Worm (Caenorhabditis elegans) whole organism, L2 larva: ENCODE data around the gene mrpl-21.

Source experiments
- F13H6.1 ChIP-seq: sonication (generic microtip); optimal IDR thresholded peaks from 2 replicates; lab custom pipeline; 2016; ENCODE audit warnings: missing genetic modification characterization, missing compliant biosample characterization
- R02D3.7 ChIP-seq: fragments of 150-350 bp; optimal IDR thresholded peaks from 2 replicates; lab custom pipeline; 2014; ENCODE audit warnings: missing biosample characterization, missing genetic modification characterization
- ZK546.5 ChIP-seq: sonication (generic microtip); optimal IDR thresholded peaks from 2 replicates; lab custom pipeline; 2017; ENCODE audit warnings: missing biosample characterization, missing genetic modification characterization
- alr-1 ChIP-seq: fragments of 150-350 bp; optimal IDR thresholded peaks from 2 replicates; lab custom pipeline; 2014; ENCODE audit warnings: missing biosample characterization, missing genetic modification characterization
- aly-2 ChIP-seq: fragments of 150-350 bp; optimal IDR thresholded peaks from 2 replicates; lab custom pipeline; 2014; ENCODE audit warnings: missing biosample characterization, missing genetic modification characterization
- blmp-1 ChIP-seq: sonication (generic microtip); optimal IDR thresholded peaks from 2 replicates; lab custom pipeline; 2017; ENCODE audit warnings: missing genetic modification characterization, mild to moderate bottlenecking, missing compliant biosample characterization, antibody characterized with exemption, moderate library complexity; ENCODE audit not compliant: insufficient read depth
- ceh-82 ChIP-seq: fragments of 150-350 bp; optimal IDR thresholded peaks from 2 replicates; lab custom pipeline; 2014; ENCODE audit warnings: missing biosample characterization, missing genetic modification characterization
- crh-2 ChIP-seq: sonication (generic microtip); optimal IDR thresholded peaks from 2 replicates; lab custom pipeline; 2017; ENCODE audit warnings: missing biosample characterization, missing genetic modification characterization
- elt-1 ChIP-seq: fragments of 150-350 bp; optimal IDR thresholded peaks from 2 replicates; lab custom pipeline; 2014; ENCODE audit warnings: missing biosample characterization, missing genetic modification characterization
- fos-1 ChIP-seq: fragments of 150-350 bp; optimal IDR thresholded peaks from 2 replicates; lab custom pipeline; 2014; ENCODE audit warnings: missing biosample characterization, missing genetic modification characterization
- gmeb-1 ChIP-seq: fragments of 150-350 bp; optimal IDR thresholded peaks from 2 replicates; lab custom pipeline; 2014; ENCODE audit warnings: missing biosample characterization, missing genetic modification characterization
- lin-11 ChIP-seq: fragments of 150-350 bp; sonication (generic microtip); optimal IDR thresholded peaks from 2 replicates; lab custom pipeline; 2014; ENCODE audit warnings: missing biosample characterization, missing genetic modification characterization, inconsistent platforms, mixed read lengths
- lin-13 ChIP-seq: fragments of 150-350 bp; optimal IDR thresholded peaks from 2 replicates; lab custom pipeline; 2014; ENCODE audit warnings: missing biosample characterization, missing genetic modification reagents, missing genetic modification characterization
- lsy-2 ChIP-seq, 2 experiments: fragments of 150-350 bp in 1 of 2; sonication (generic microtip) in 1 of 2; optimal IDR thresholded peaks; 2 replicates each; lab custom pipeline; 2014 to 2017; ENCODE audit warnings: missing biosample characterization in 2 of 2, missing genetic modification characterization in 2 of 2
- nhr-10 ChIP-seq: sonication (generic microtip); optimal IDR thresholded peaks from 2 replicates; lab custom pipeline; 2017; ENCODE audit warnings: missing biosample characterization, missing genetic modification characterization
- nhr-12 ChIP-seq: fragments of 150-350 bp; optimal IDR thresholded peaks from 2 replicates; lab custom pipeline; 2014; ENCODE audit warnings: missing biosample characterization, missing genetic modification characterization
- nhr-129 ChIP-seq: fragments of 150-350 bp; optimal IDR thresholded peaks from 2 replicates; lab custom pipeline; 2014; ENCODE audit warnings: missing biosample characterization, missing genetic modification characterization
- nhr-23 ChIP-seq: fragments of 150-350 bp; optimal IDR thresholded peaks from 2 replicates; lab custom pipeline; 2014; ENCODE audit warnings: missing biosample characterization, missing genetic modification reagents, missing genetic modification characterization
- nhr-237 ChIP-seq: fragments of 150-350 bp; optimal IDR thresholded peaks from 2 replicates; lab custom pipeline; 2014; ENCODE audit warnings: missing biosample characterization, missing genetic modification characterization
- nhr-25 ChIP-seq: fragments of 150-350 bp; sonication (generic microtip); optimal IDR thresholded peaks from 3 replicates; lab custom pipeline; 2014; ENCODE audit warnings: missing biosample characterization, missing genetic modification characterization
- nhr-6 ChIP-seq: fragments of 150-350 bp; optimal IDR thresholded peaks from 2 replicates; lab custom pipeline; 2014; ENCODE audit warnings: missing biosample characterization, missing genetic modification characterization
- nhr-77 ChIP-seq: fragments of 150-350 bp; optimal IDR thresholded peaks from 2 replicates; lab custom pipeline; 2014; ENCODE audit warnings: missing biosample characterization, missing genetic modification characterization
- peb-1 ChIP-seq: fragments of 150-350 bp; optimal IDR thresholded peaks from 2 replicates; lab custom pipeline; 2014; ENCODE audit warnings: missing biosample characterization, missing genetic modification characterization
- sem-4 ChIP-seq: fragments of 150-350 bp; optimal IDR thresholded peaks from 2 replicates; lab custom pipeline; 2014; ENCODE audit warnings: missing biosample characterization, missing genetic modification reagents, missing genetic modification characterization
- skn-1 ChIP-seq: sonication (generic microtip); optimal IDR thresholded peaks from 2 replicates; lab custom pipeline; 2017; ENCODE audit warnings: missing biosample characterization, missing genetic modification characterization
- sma-3 ChIP-seq: sonication (generic microtip); optimal IDR thresholded peaks from 2 replicates; lab custom pipeline; 2016; ENCODE audit warnings: missing genetic modification reagents, missing genetic modification characterization, missing compliant biosample characterization
- snpc-4 ChIP-seq: fragments of 150-350 bp; optimal IDR thresholded peaks from 2 replicates; lab custom pipeline; 2014; ENCODE audit warnings: missing biosample characterization, missing genetic modification characterization
- unc-39 ChIP-seq: fragments of 150-350 bp; optimal IDR thresholded peaks from 2 replicates; lab custom pipeline; 2014; ENCODE audit warnings: missing biosample characterization, missing genetic modification characterization
- unc-55 ChIP-seq: fragments of 150-350 bp; sonication (generic microtip); optimal IDR thresholded peaks from 3 replicates; lab custom pipeline; 2014; ENCODE audit warnings: missing biosample characterization, missing genetic modification reagents, missing genetic modification characterization
- unc-62 ChIP-seq: fragments of 150-350 bp; optimal IDR thresholded peaks from 2 replicates; lab custom pipeline; 2014; ENCODE audit warnings: missing biosample characterization, missing genetic modification reagents, missing genetic modification characterization
- zag-1 ChIP-seq: fragments of 150-350 bp; optimal IDR thresholded peaks from 2 replicates; lab custom pipeline; 2014; ENCODE audit warnings: missing biosample characterization, missing genetic modification characterization
- ztf-1 ChIP-seq: fragments of 200-800 bp; sonication (Bioruptor generic); conservative IDR thresholded peaks from 2 replicates; pipeline ENCODE4 v1.3.6; 2022; ENCODE audit warnings: missing genetic modification characterization, missing compliant biosample characterization
- ztf-11 ChIP-seq: sonication (generic microtip); optimal IDR thresholded peaks from 2 replicates; lab custom pipeline; 2017; ENCODE audit warnings: missing biosample characterization, missing genetic modification characterization

The mrpl-21 gene

DNA sequence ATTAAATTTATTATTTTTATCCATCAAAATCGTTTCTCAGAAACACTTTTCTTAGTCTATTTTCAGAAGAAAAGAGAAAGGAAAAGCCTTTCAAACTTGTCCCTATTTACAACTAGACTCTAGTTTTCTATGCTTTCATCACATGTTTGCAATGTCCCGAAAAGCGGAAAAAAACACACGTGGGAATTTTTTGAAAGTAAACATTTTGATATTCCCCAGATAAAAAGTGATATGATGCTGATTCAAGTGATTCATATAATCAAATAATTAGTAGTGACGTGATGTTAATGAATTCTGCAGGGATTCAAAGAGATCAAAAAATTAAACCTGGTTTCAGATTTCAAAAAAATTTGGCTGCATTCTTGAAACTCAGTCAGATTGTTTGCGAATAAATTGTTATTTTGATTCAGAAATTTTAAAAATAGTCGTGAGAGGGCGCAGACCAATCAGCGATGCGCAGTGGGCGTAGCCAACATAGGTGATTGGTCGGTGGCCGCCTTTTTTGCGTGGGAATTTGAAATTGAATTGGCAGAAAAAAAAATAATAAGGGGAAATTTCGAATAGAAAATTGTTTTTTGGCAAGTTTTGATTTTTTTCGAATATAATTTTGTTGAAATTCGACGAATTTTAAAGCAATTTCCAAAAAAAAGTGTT lies 8.6 kb downstream of the mrpl-21 start:
- no peak for TF ChIP-seq ZK546.5 (tag; lab: Kevin White, UChicago)
- no peak for TF ChIP-seq ztf-1 (GFP tag; lab: Robert Waterston, UW)

DNA sequence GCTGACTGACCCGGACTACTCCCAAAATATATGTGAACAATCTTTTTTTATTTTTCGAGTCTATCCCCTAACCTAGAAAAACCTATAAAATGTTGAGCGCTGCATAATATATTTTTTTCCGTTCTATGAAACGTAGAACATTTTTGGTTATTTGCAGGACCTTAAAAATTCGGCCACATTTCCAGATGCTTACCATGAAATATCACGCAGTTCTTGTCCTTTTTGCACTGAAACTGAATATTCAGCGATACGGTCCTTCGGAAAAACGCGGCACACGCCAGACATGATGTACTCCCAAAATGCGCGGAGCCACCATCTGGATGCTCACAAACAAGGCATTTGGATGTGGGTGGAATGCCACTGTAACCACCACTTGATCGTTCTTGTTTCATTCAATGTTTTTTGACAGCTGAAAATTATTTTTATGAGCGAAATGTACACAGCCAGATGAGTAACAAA lies 10.5 kb downstream of the mrpl-21 start, which contains the start of gene nhr-20:
Gene nhr-20 (minus strand): TSS at position 409 of the 459 bp plus-strand sequence.
- TF ChIP-seq nhr-6 (tag; lab: Kevin White, UChicago) (no peak), skn-1 (tag; lab: Kevin White, UChicago) (no peak), nhr-23 (tag; lab: Kevin White, UChicago) (no peak), nhr-12 (tag; lab: Kevin White, UChicago) (no peak), nhr-10 (tag; lab: Kevin White, UChicago) (no peak)

DNA sequence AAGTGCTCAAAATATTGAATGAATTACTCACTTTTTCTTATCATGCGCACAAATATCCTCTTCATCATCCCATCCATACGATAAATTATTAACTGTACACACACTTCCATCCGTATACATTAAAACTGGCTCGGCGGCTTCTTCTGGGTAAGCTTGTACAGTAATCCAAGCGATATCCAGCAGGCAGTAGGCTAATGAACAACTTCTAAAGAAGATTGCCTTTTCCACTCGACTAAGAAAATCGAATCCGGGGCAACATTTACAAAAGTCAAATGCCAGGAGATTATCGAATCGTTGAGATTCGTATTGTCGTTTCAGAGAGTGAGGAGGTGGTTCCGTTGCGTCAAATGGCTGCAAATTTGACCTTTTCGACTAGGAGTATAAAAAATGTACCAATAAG lies 12.0 kb downstream of the mrpl-21 start:
- no peak for TF ChIP-seq unc-62 (GFP tag; lab: Kevin White, UChicago)
- no peak for TF ChIP-seq ceh-82 (tag; lab: Kevin White, UChicago)
- TF ChIP-seq nhr-77 (tag; lab: Kevin White, UChicago): no peak
- no peak for TF ChIP-seq nhr-129 (tag; lab: Kevin White, UChicago)
- no peak for TF ChIP-seq snpc-4 (tag; lab: Kevin White, UChicago)
- no peak for TF ChIP-seq aly-2 (tag; lab: Kevin White, UChicago)
- no peak for TF ChIP-seq unc-55 (GFP tag; lab: Kevin White, UChicago)
- TF ChIP-seq sem-4 (tag; lab: Kevin White, UChicago): no peak
- no peak for TF ChIP-seq nhr-237 (tag; lab: Kevin White, UChicago)
- TF ChIP-seq elt-1 (tag; lab: Kevin White, UChicago): no peak
- no peak for TF ChIP-seq lsy-2 (tag; optimal IDR thresholded peaks at IDR 0.05; lab: Kevin White, UChicago)
- TF ChIP-seq nhr-10 (tag; lab: Kevin White, UChicago): no peak
- TF ChIP-seq crh-2 (tag; lab: Kevin White, UChicago): no peak

DNA sequence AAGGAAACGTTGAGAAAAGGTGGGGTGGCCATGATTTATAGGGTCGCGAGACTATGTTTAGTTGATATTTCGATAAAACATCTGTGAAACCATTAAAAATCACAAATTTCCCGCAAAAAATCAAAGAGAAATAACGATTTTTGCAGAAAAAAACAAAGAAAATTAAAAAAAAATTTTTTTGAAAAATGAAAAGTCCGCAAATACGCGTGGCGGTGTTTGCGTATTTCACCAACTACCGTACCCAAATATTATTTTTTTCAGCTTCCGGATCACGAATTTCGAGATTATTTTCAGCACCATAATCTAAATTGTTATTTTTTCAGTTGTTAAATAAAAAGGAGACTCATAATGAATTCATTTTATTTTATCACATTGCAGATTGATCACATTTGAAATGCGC lies 13.3 kb downstream of the mrpl-21 start:
- TF ChIP-seq peb-1 (tag; lab: Kevin White, UChicago): no peak

DNA sequence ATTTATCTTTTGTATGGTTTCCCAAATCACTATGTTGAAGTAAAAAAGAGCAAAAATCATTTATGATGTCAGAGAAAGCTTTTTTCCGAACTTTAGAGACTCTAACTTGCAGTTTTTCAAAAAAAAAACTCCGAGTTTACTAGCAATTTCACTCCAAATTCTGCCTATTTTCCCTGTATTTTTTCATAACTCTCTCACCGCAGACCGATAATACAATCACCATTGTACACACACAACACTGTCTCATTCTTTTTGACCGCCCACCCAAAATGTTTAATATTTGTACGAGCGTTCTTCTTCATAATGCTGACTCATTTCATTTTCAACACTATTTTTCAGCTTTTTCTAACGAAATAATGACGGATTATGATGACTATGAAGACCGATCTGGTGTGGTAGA lies 14.5 kb downstream of the mrpl-21 start, which contains the start of gene F43C1.5:
Gene F43C1.5 (plus strand): TSS at position 301 of the 400 bp plus-strand sequence.
- TF ChIP-seq sma-3 (GFP tag; lab: Kevin White, UChicago) (no peak), nhr-77 (tag; lab: Kevin White, UChicago) (no peak), unc-39 (tag; lab: Kevin White, UChicago) (no peak), gmeb-1 (no peak), nhr-129 (tag; lab: Kevin White, UChicago) (no peak), zag-1 (tag; lab: Kevin White, UChicago) (no peak), fos-1 (tag; lab: Kevin White, UChicago) (no peak), R02D3.7 (tag; lab: Kevin White, UChicago) (no peak), nhr-237 (tag; lab: Kevin White, UChicago) (no peak)

DNA sequence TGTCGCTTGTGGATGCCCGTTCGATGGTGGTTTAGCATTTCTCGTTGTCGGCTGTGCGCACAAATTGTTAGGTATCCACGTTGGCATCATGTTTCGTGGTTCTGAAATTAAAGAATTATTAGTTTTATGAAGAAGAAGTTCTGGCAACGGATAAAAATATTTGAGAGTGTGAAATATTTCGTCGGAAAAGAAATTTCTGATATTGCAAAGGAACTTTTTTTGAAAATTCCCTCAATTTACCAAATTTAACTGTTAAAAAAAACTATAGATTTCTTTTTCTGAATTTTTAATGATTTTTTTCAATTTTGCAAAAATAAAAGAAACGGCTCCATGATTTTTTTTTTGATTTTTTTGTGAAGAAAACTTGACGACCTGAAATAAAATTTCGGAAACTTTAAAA lies 15.4 kb downstream of the mrpl-21 start, which contains the start of gene mpk-1:
Gene mpk-1 (minus strand): TSS at position 101 of the 400 bp plus-strand sequence.
- TF ChIP-seq lin-13 (GFP tag; lab: Kevin White, UChicago) (no peak), alr-1 (tag; lab: Kevin White, UChicago) (no peak), blmp-1 (tag; lab: Kevin White, UChicago) (no peak), nhr-25 (no peak), ztf-1 (GFP tag; lab: Robert Waterston, UW) (no peak), unc-62 (GFP tag; lab: Kevin White, UChicago) (no peak), F13H6.1 (tag; lab: Kevin White, UChicago) (no peak), lin-11 (tag; lab: Kevin White, UChicago) (no peak), ztf-11 (no peak), snpc-4 (tag; lab: Kevin White, UChicago) (no peak)
